Worm (Caenorhabditis elegans): ENCODE data around the gene tag-273.

ce11 chrIV:14536911-14537310 is 31.9 kb upstream of the tag-273 start, which contains the start of gene T27E7.5:
- TF ChIP-seq ama-1 (optimal IDR thresholded peaks at IDR 0.05) (no peak), ceh-13 (GFP tag; optimal IDR thresholded peaks at IDR 0.05) (no peak)
